Worm (Caenorhabditis elegans): ENCODE data around the gene F21C10.11.

DNA sequence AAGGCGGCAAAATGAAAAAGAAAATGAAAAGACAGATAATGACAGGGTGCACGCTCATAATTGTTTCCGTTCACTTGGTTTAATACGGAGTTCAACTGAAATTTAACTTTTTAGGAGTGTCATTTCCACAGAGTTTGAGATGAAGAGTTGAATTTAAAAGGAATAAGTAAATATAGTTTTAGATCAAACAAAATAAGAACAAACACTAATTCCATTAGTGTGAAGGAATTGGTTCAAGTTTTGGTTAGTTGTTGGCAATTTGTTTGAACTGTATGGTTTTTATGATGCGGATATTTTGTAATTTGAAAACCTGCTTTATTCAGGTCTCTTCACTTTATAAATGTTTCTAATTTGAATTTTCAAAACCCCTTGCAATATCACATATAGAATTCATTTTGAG is 33.4 kb downstream of the F21C10.11 start, which contains the start of gene B0222.15:
- TF ChIP-seq ztf-25 (GFP tag; IDR thresholded peaks at IDR 0.05) (no peak), snpc-4 (GFP tag; optimal IDR thresholded peaks at IDR 0.05) (no peak), snpc-4 (tag; optimal IDR thresholded peaks at IDR 0.05) (no peak), cebp-1 (GFP tag; IDR thresholded peaks at IDR 0.05) (no peak), cebp-1 (tag; optimal IDR thresholded peaks at IDR 0.05) (no peak), ets-4 (GFP tag; optimal IDR thresholded peaks at IDR 0.05) (no peak), F23B12.7 (tag; optimal IDR thresholded peaks at IDR 0.05; ENCODE audit: insufficient read depth) (no peak), madf-3 (GFP tag; IDR thresholded peaks at IDR 0.05) (no peak)

Data from whole organism, young adult.